In the genomic region with DNA sequence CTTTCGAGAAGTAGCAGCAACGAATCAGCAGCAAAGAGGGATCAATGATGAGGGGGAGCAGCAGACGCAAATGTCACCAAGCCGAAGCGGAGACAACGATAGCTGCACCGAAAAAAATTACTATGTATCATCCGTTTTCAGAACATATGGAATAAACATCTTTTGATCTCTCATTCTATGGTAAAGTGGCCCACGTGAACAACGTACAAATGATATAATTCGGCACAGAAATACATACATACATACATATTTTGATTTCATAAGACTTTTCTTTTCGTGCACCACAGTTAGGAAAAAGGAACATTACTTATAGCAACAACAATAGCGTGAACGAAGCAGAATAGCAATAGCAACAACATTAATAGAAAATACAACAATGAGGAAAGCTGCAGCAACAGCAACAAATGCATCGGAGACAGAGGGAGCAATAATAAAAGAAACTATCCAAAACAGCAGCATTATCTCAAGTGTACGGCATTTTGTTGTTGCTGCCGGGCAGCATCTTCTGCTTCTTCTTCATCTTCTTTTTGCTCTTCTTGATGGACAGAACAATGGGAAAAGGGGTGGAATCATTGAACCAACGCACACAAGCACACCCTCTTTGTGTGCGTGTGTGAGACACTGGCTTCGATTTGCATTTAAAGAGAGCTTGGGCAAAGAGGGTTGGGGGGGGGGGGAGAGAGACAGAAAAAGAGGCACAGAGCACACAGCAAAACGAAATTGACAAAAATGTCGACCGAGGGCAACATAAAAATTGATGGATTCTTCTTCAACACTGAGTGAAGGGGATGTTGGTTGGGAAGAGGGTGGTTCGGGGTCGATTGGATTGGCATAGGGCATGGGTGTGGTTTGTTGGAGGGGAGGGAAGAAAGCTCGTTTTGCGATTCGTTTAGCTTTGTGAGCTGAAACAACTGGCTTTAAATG, we compare ENCODE assay signal across 3 fruit fly cellular contexts.
TF ChIP-seq lines count a peak whose summit lies in the region.

No protein-coding gene starts in this region.

TF ChIP-seq in whole organism, embryonic, 481 proteins besides CTCF, POLR2A, EP300 and RAD21 (continued from another document and continues in another):
- no peak for TF ChIP-seq wek (GFP tag; optimal IDR thresholded peaks at IDR 0.05; lab: Kevin White, UChicago)
- peak; percentile 29 for TF ChIP-seq NfI (GFP tag; optimal IDR thresholded peaks at IDR 0.05; lab: Kevin White, UChicago)
- TF ChIP-seq CG13894 (tag; optimal IDR thresholded peaks at IDR 0.05; lab: Kevin White, UChicago): peak; percentile 2
- TF ChIP-seq Oli (tag; optimal IDR thresholded peaks at IDR 0.05; lab: Kevin White, UChicago): peak; percentile 68
- peak; percentile 71 for TF ChIP-seq Camta (GFP tag; optimal IDR thresholded peaks at IDR 0.05; lab: Kevin White, UChicago)
- peak; percentile 84 for TF ChIP-seq CG17385 (GFP tag; optimal IDR thresholded peaks at IDR 0.05; lab: Kevin White, UChicago)
- peak; percentile 67 for TF ChIP-seq ac (GFP tag; optimal IDR thresholded peaks at IDR 0.05; lab: Kevin White, UChicago)
- TF ChIP-seq odd (GFP tag; optimal IDR thresholded peaks at IDR 0.05; lab: Kevin White, UChicago): peak; percentile 44
- TF ChIP-seq lilli (GFP tag; optimal IDR thresholded peaks at IDR 0.05; lab: Kevin White, UChicago): peak; percentile 64
- TF ChIP-seq unc-4 (GFP tag; IDR thresholded peaks at IDR 0.05; lab: Robert Waterston, UW; ENCODE audit: partially characterized antibody): no peak
- TF ChIP-seq CG17361 (GFP tag; IDR thresholded peaks at IDR 0.05; lab: Robert Waterston, UW): peak; percentile 79
- peak; percentile 70 for TF ChIP-seq az2 (GFP tag; optimal IDR thresholded peaks at IDR 0.05; lab: Kevin White, UChicago)
- TF ChIP-seq lov (optimal IDR thresholded peaks at IDR 0.05; lab: Kevin White, UChicago): no peak
- no peak for TF ChIP-seq lov (GFP tag; IDR thresholded peaks at IDR 0.05; lab: Robert Waterston, UW)
- no peak for TF ChIP-seq tup (GFP tag; optimal IDR thresholded peaks at IDR 0.05; lab: Kevin White, UChicago)
- no peak for TF ChIP-seq NFAT (GFP tag; IDR thresholded peaks at IDR 0.05; lab: Robert Waterston, UW)
- peak; percentile 98 for TF ChIP-seq pros (GFP tag; optimal IDR thresholded peaks at IDR 0.05; lab: Kevin White, UChicago)
- no peak for TF ChIP-seq CG15514 (GFP tag; optimal IDR thresholded peaks at IDR 0.05; lab: Kevin White, UChicago)
- no peak for TF ChIP-seq BtbVII (GFP tag; optimal IDR thresholded peaks at IDR 0.05; lab: Kevin White, UChicago)
- TF ChIP-seq Ets65A (GFP tag; lab: Kevin White, UChicago): peak; percentile 97
- no peak for TF ChIP-seq Doc2 (GFP tag; IDR thresholded peaks at IDR 0.05; lab: Robert Waterston, UW)
- TF ChIP-seq prd (optimal IDR thresholded peaks at IDR 0.05; lab: Kevin White, UChicago): no peak
- peak; percentile 77; the same call in 2 of the 3 replicates for TF ChIP-seq prd (GFP tag; IDR thresholded peaks at IDR 0.05; lab: Robert Waterston, UW)
- no peak for TF ChIP-seq fd3F (GFP tag; optimal IDR thresholded peaks at IDR 0.05; lab: Kevin White, UChicago)
- no peak for TF ChIP-seq CG15073 (GFP tag; optimal IDR thresholded peaks at IDR 0.05; lab: Kevin White, UChicago)
- no peak for TF ChIP-seq ato (GFP tag; IDR thresholded peaks at IDR 0.05; lab: Robert Waterston, UW; ENCODE audit: partially characterized antibody)
- no peak for TF ChIP-seq CG9932 (GFP tag; IDR thresholded peaks at IDR 0.05; lab: Robert Waterston, UW)
- peak; percentile 51 for TF ChIP-seq Sox100B (GFP tag; optimal IDR thresholded peaks at IDR 0.05; lab: Kevin White, UChicago)
- TF ChIP-seq Hsf (GFP tag; optimal IDR thresholded peaks at IDR 0.05; lab: Kevin White, UChicago): peak; percentile 68
- peak; percentile 22 for TF ChIP-seq CG6813 (GFP tag; optimal IDR thresholded peaks at IDR 0.05; lab: Kevin White, UChicago)
- no peak for TF ChIP-seq TFAM (GFP tag; optimal IDR thresholded peaks at IDR 0.05; lab: Kevin White, UChicago)
- TF ChIP-seq CG1832 (GFP tag; optimal IDR thresholded peaks at IDR 0.05; lab: Kevin White, UChicago): no peak
- TF ChIP-seq vvl (GFP tag; IDR thresholded peaks at IDR 0.05; lab: Robert Waterston, UW): peak; percentile 65
- peak; percentile 51 for TF ChIP-seq maf-S (GFP tag; optimal IDR thresholded peaks at IDR 0.05; lab: Kevin White, UChicago)
- no peak for TF ChIP-seq CG14050 (GFP tag; IDR thresholded peaks at IDR 0.05; lab: Robert Waterston, UW)
- peak; percentile 62 for TF ChIP-seq pum (GFP tag; optimal IDR thresholded peaks at IDR 0.05; lab: Kevin White, UChicago)
- TF ChIP-seq seq (GFP tag; IDR thresholded peaks at IDR 0.05; lab: Robert Waterston, UW): peak; percentile 58; the same call in 1 of the 2 replicates
- peak; percentile 69 for TF ChIP-seq Xbp1 (GFP tag; optimal IDR thresholded peaks at IDR 0.05; lab: Kevin White, UChicago)
- TF ChIP-seq zfh2 (GFP tag; optimal IDR thresholded peaks at IDR 0.05; lab: Kevin White, UChicago): no peak
- TF ChIP-seq CG4404 (GFP tag; IDR thresholded peaks at IDR 0.05; lab: Robert Waterston, UW): peak; percentile 73
- no peak for TF ChIP-seq CG34224 (GFP tag; IDR thresholded peaks at IDR 0.05; lab: Robert Waterston, UW; ENCODE audit: partially characterized antibody)

TF ChIP-seq in whole organism, prepupa, 60 proteins besides CTCF, POLR2A, EP300 and RAD21 (continued from another document):
- 0 out of 2 replicates have a peak, but pooled peaks have one; percentile 21 for TF ChIP-seq CG11294 (GFP tag; IDR thresholded peaks at IDR 0.05; lab: Robert Waterston, UW)
- peak; percentile 23 for TF ChIP-seq Sox15 (GFP tag; optimal IDR thresholded peaks at IDR 0.05; lab: Kevin White, UChicago)
- TF ChIP-seq Hr39 (GFP tag; optimal IDR thresholded peaks at IDR 0.05; lab: Kevin White, UChicago): peak; percentile 58
- peak; percentile 70 for TF ChIP-seq eg (GFP tag; IDR thresholded peaks at IDR 0.05; lab: Robert Waterston, UW)
- peak; percentile 47 for TF ChIP-seq CG11902 (GFP tag; optimal IDR thresholded peaks at IDR 0.05; lab: Kevin White, UChicago)
- TF ChIP-seq ss (GFP tag; optimal IDR thresholded peaks at IDR 0.05; lab: Kevin White, UChicago): peak; percentile 19 to 59
- peak; percentile 45 for TF ChIP-seq CG31627 (GFP tag; optimal IDR thresholded peaks at IDR 0.05; lab: Kevin White, UChicago)
- TF ChIP-seq Lpt (GFP tag; optimal IDR thresholded peaks at IDR 0.05; lab: Kevin White, UChicago): peak; percentile 30
- peak; percentile 74 for TF ChIP-seq Ets96B (tag; optimal IDR thresholded peaks at IDR 0.05; lab: Kevin White, UChicago)
- peak; percentile 67 for TF ChIP-seq CG6808 (GFP tag; optimal IDR thresholded peaks at IDR 0.05; lab: Kevin White, UChicago)
- no peak for TF ChIP-seq vri (GFP tag; optimal IDR thresholded peaks at IDR 0.05; lab: Kevin White, UChicago)
- peak; percentile 53 for TF ChIP-seq dsx (GFP tag; optimal IDR thresholded peaks at IDR 0.05; lab: Kevin White, UChicago; ENCODE audit: poor library complexity, severe bottlenecking)
- peak; percentile 64 for TF ChIP-seq CG11762 (GFP tag; optimal IDR thresholded peaks at IDR 0.05; lab: Kevin White, UChicago; ENCODE audit: insufficient read depth)
- peak; percentile 54 for TF ChIP-seq CG6792 (GFP tag; optimal IDR thresholded peaks at IDR 0.05; lab: Kevin White, UChicago)
- peak; percentile 57 for TF ChIP-seq CG15336 (GFP tag; IDR thresholded peaks at IDR 0.05; lab: Robert Waterston, UW)
- TF ChIP-seq Met (GFP tag; optimal IDR thresholded peaks at IDR 0.05; lab: Kevin White, UChicago): peak; percentile 48
- peak; percentile 39 for TF ChIP-seq Sox102F (GFP tag; optimal IDR thresholded peaks at IDR 0.05; lab: Kevin White, UChicago)
- peak; percentile 16 to 69 for TF ChIP-seq salr (GFP tag; optimal IDR thresholded peaks at IDR 0.05; lab: Kevin White, UChicago)
- TF ChIP-seq Eip93F (GFP tag; optimal IDR thresholded peaks at IDR 0.05; lab: Kevin White, UChicago): no peak
- TF ChIP-seq CG8632 (GFP tag; optimal IDR thresholded peaks at IDR 0.05; lab: Kevin White, UChicago): peak; percentile 61
- peak; percentile 61 for TF ChIP-seq net (GFP tag; optimal IDR thresholded peaks at IDR 0.05; lab: Kevin White, UChicago)
- peak; percentile 73 for TF ChIP-seq svp (GFP tag; lab: Kevin White, UChicago)
- peak; percentile 65 for TF ChIP-seq spab (GFP tag; optimal IDR thresholded peaks at IDR 0.05; lab: Kevin White, UChicago)
- peak; percentile 42 for TF ChIP-seq CG1621 (tag; optimal IDR thresholded peaks at IDR 0.05; lab: Kevin White, UChicago)
- peak; percentile 68 for TF ChIP-seq CG3032 (tag; optimal IDR thresholded peaks at IDR 0.05; lab: Kevin White, UChicago)
- peak; percentile 11 for TF ChIP-seq CG16779 (tag; optimal IDR thresholded peaks at IDR 0.05; lab: Kevin White, UChicago)
- TF ChIP-seq pdm3 (GFP tag; optimal IDR thresholded peaks at IDR 0.05; lab: Kevin White, UChicago): peak; percentile 74
- TF ChIP-seq Hr4 (GFP tag; optimal IDR thresholded peaks at IDR 0.05; lab: Kevin White, UChicago): peak; percentile 80
- peak; percentile 73 for TF ChIP-seq CG10631 (GFP tag; optimal IDR thresholded peaks at IDR 0.05; lab: Kevin White, UChicago)
- peak; percentile 74 for TF ChIP-seq achi (GFP tag; optimal IDR thresholded peaks at IDR 0.05; lab: Kevin White, UChicago)
- peak; percentile 70 for TF ChIP-seq Sox14 (GFP tag; optimal IDR thresholded peaks at IDR 0.05; lab: Kevin White, UChicago)
- no peak for TF ChIP-seq Hr38 (GFP tag; optimal IDR thresholded peaks at IDR 0.05; lab: Kevin White, UChicago)
- peak; percentile 51 for TF ChIP-seq Smox (GFP tag; optimal IDR thresholded peaks at IDR 0.05; lab: Kevin White, UChicago)
- TF ChIP-seq fkh (GFP tag; optimal IDR thresholded peaks at IDR 0.05; lab: Kevin White, UChicago): no peak
- peak; percentile 62 for TF ChIP-seq CG34406 (GFP tag; optimal IDR thresholded peaks at IDR 0.05; lab: Kevin White, UChicago)
- peak; percentile 63 for TF ChIP-seq CG4318 (GFP tag; optimal IDR thresholded peaks at IDR 0.05; lab: Kevin White, UChicago)
- TF ChIP-seq CG6854 (GFP tag; optimal IDR thresholded peaks at IDR 0.05; lab: Kevin White, UChicago): no peak
- peak; percentile 21 for TF ChIP-seq dac (GFP tag; optimal IDR thresholded peaks at IDR 0.05; lab: Kevin White, UChicago)
- peak; percentile 76 for TF ChIP-seq Gug (GFP tag; IDR thresholded peaks at IDR 0.05; lab: Robert Waterston, UW)
- peak; percentile 22 for TF ChIP-seq Ets21C (GFP tag; optimal IDR thresholded peaks at IDR 0.05; lab: Kevin White, UChicago)
- peak; percentile 68 for TF ChIP-seq acj6 (GFP tag; optimal IDR thresholded peaks at IDR 0.05; lab: Kevin White, UChicago)
- peak; percentile 8 for TF ChIP-seq CG9139 (GFP tag; optimal IDR thresholded peaks at IDR 0.05; lab: Kevin White, UChicago)
TF ChIP-seq in whole organism, prepupa: peak in this region for 52.

TF ChIP-seq in whole organism, pupa, 21 proteins besides CTCF, POLR2A, EP300 and RAD21 (continued from another document):
- TF ChIP-seq CG10348 (GFP tag; IDR thresholded peaks at IDR 0.05; lab: Robert Waterston, UW) (no peak), CG4496 (GFP tag; IDR thresholded peaks at IDR 0.05; lab: Robert Waterston, UW) (no peak; the same call in none of the 3 replicates)
TF ChIP-seq in whole organism, pupa: peak in this region for 15.
